Worm (Caenorhabditis elegans) whole organism, midembryonic: Measurements from ENCODE around the gene sre-52.

Experiments
- klf-2 ChIP-seq: fragments of 200-800 bp; sonication (Bioruptor generic); conservative IDR thresholded peaks from 2 replicates; pipeline ENCODE4 v1.3.6; 2022; ENCODE audit warnings: missing genetic modification reagents, missing genetic modification characterization, missing compliant biosample characterization
- ztf-23 ChIP-seq: fragments of 200-800 bp; sonication (Bioruptor generic); IDR thresholded peaks from 2 replicates; pipeline ENCODE4 v1.3.6; 2022; ENCODE audit warnings: missing genetic modification reagents, missing genetic modification characterization, missing compliant biosample characterization
- ztf-29 ChIP-seq: fragments of 200-800 bp; sonication (Bioruptor generic); IDR thresholded peaks from 2 replicates; pipeline ENCODE4 v1.3.6; 2022; ENCODE audit warnings: missing genetic modification reagents, missing genetic modification characterization, missing compliant biosample characterization

DNA sequence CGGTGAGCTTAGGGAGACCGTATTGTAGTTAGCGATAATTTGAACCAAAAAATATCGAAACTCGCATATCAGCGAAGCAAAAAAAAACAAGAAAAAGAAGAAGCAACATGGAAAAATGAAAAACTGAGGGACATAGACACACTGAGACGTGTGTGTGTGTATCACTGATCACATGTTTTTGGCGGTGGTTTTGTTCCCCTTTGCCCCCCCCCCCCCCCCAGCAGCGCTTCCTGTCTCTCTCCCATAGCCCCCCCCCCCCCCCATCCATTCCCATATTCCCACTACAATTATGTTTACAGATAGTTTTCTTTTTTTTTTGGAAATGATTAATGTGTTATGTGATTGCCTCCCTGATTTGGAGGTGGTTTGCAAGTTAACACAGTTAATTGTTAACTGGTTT lies 33.7 kb downstream of the sre-52 start:
- TF ChIP-seq ztf-23 (GFP tag; lab: Robert Waterston, UW) (no peak), klf-2 (GFP tag; lab: Robert Waterston, UW) (no peak), ztf-29 (GFP tag; lab: Robert Waterston, UW) (no peak)
